Worm (Caenorhabditis elegans) whole organism, mixed stage, embryonic: ENCODE results near the gene srd-2.

Experiments
- elt-3 ChIP-seq: fragments of 150-350 bp; optimal IDR thresholded peaks from 2 replicates; lab custom pipeline; 2014; ENCODE audit warnings: missing biosample characterization, missing genetic modification characterization
- lsy-2 ChIP-seq: fragments of 150-350 bp; optimal IDR thresholded peaks from 2 replicates; lab custom pipeline; 2014; ENCODE audit warnings: missing biosample characterization, missing genetic modification characterization
- nhr-28 ChIP-seq: fragments of 150-350 bp; optimal IDR thresholded peaks from 2 replicates; lab custom pipeline; 2014; ENCODE audit warnings: missing biosample characterization, missing genetic modification characterization
- pha-4 ChIP-seq: fragments of 150-350 bp; optimal IDR thresholded peaks from 2 replicates; lab custom pipeline; 2018; ENCODE audit warnings: missing biosample characterization, missing genetic modification reagents, missing genetic modification characterization
- snpc-4 ChIP-seq: fragments of 150-350 bp; optimal IDR thresholded peaks from 2 replicates; lab custom pipeline; 2014; ENCODE audit warnings: missing biosample characterization, missing genetic modification characterization
- unc-62 ChIP-seq: fragments of 150-350 bp; optimal IDR thresholded peaks from 2 replicates; lab custom pipeline; 2014; ENCODE audit warnings: missing biosample characterization, missing genetic modification reagents, missing genetic modification characterization
- ztf-11 ChIP-seq: fragments of 150-350 bp; optimal IDR thresholded peaks from 2 replicates; lab custom pipeline; 2014; ENCODE audit warnings: missing biosample characterization, missing genetic modification characterization

- TF ChIP-seq snpc-4 (tag; lab: Kevin White, UChicago), result no peak
- no peak for TF ChIP-seq ztf-11
- TF ChIP-seq unc-62 (GFP tag; lab: Kevin White, UChicago), result no peak
- TF ChIP-seq lsy-2 (tag; lab: Kevin White, UChicago), result no peak
- TF ChIP-seq pha-4 (tag; lab: Kevin White, UChicago), result no peak
- no peak for TF ChIP-seq elt-3
- TF ChIP-seq nhr-28 (tag; lab: Kevin White, UChicago), result no peak
Measured at ce11 chrII:10155106-10155505, 32.6 kb downstream of the srd-2 start, which contains the start of gene nlp-63.
